ENCODE assay signal across 3 worm cellular contexts in the genomic region with DNA sequence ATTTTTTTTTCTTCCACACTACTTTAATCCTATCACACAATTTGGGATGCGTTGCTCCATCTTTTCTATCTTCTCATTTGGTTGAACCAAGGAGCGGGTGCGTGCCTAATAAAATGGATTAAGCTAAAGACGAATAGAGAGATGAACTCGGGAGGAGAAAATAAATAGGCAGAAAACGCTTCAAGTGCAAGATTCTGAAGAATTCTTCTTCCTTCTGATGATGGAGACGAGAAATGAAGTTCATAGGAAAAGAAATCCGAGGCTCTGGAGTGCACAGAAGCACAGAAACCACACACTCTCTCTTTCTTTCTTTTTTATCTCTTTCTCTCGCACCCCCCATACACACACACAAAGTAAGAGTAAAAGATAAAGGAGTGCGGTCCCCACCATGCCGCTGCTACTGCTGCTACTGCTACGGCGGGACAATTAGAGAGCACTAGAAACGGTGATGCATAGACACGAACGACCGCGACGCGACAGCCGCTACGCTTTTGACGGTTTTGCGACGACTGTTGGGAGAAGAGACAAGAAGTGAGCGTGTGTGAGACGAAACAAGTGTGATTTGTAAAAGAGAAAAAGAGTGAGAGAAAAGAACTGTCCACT.
TF ChIP-seq lines count a peak whose summit lies in the region.

No protein-coding gene starts in this region.

TF ChIP-seq in whole organism, L1 larva, 84 proteins besides CTCF, POLR2A, EP300 and RAD21 (continued from another document):
- TF ChIP-seq nhr-28 (tag; optimal IDR thresholded peaks at IDR 0.05; lab: Kevin White, UChicago) (no peak), ceh-82 (tag; optimal IDR thresholded peaks at IDR 0.05; lab: Kevin White, UChicago) (peak; percentile 35 to 86 (median 66)), snu-23 (GFP tag; optimal IDR thresholded peaks at IDR 0.05; lab: Kevin White, UChicago) (peak; percentile 88), tbx-2 (tag; optimal IDR thresholded peaks at IDR 0.05; lab: Kevin White, UChicago) (peak; percentile 73), C16A3.4 (tag; optimal IDR thresholded peaks at IDR 0.05; lab: Kevin White, UChicago) (peak; percentile 76), dpl-1 (GFP tag; optimal IDR thresholded peaks at IDR 0.05; lab: Kevin White, UChicago) (peak; percentile 34 to 61 (median 48)), nhr-12 (tag; optimal IDR thresholded peaks at IDR 0.05; lab: Kevin White, UChicago) (no peak), ztf-4 (tag; optimal IDR thresholded peaks at IDR 0.05; lab: Kevin White, UChicago) (peak; percentile 22), isw-1 (GFP tag; IDR thresholded peaks at IDR 0.05; lab: Robert Waterston, UW) (no peak; the same call in 1 of the 2 replicates), nhr-19 (GFP tag; conservative IDR thresholded peaks at IDR 0.05; lab: Robert Waterston, UW) (peak; percentile 65), mef-2 (tag; optimal IDR thresholded peaks at IDR 0.05; lab: Kevin White, UChicago) (peak; percentile 9), fkh-8 (tag; optimal IDR thresholded peaks at IDR 0.05; lab: Kevin White, UChicago) (peak; percentile 29), lsy-2 (tag; optimal IDR thresholded peaks at IDR 0.05; lab: Kevin White, UChicago) (peak; percentile 60 to 85), ceh-8 (GFP tag; optimal IDR thresholded peaks at IDR 0.05; lab: Kevin White, UChicago) (no peak), nhr-20 (tag; optimal IDR thresholded peaks at IDR 0.05; lab: Kevin White, UChicago) (peak; percentile 85), skn-1 (tag; optimal IDR thresholded peaks at IDR 0.05; lab: Kevin White, UChicago) (peak; percentile 60), lin-35 (GFP tag; optimal IDR thresholded peaks at IDR 0.05; lab: Kevin White, UChicago) (peak; percentile 57 to 82), nhr-11 (tag; optimal IDR thresholded peaks at IDR 0.05; lab: Kevin White, UChicago) (no peak), fkh-10 (GFP tag; optimal IDR thresholded peaks at IDR 0.05; lab: Kevin White, UChicago) (peak; percentile 61), nhr-47 (tag; optimal IDR thresholded peaks at IDR 0.05; lab: Kevin White, UChicago) (peak; percentile 65), lin-13 (GFP tag; optimal IDR thresholded peaks at IDR 0.05; lab: Kevin White, UChicago) (peak; percentile 71), rnt-1 (tag; optimal IDR thresholded peaks at IDR 0.05; lab: Kevin White, UChicago) (peak; percentile 80), mdl-1 (tag; optimal IDR thresholded peaks at IDR 0.05; lab: Kevin White, UChicago) (peak in 1 of 2 experiments; percentile 80), zag-1 (tag; optimal IDR thresholded peaks at IDR 0.05; lab: Kevin White, UChicago) (no peak), swsn-7 (tag; optimal IDR thresholded peaks at IDR 0.05; lab: Kevin White, UChicago) (peak; percentile 74), fos-1 (tag; optimal IDR thresholded peaks at IDR 0.05; lab: Kevin White, UChicago) (no peak), C34B4.2 (tag; optimal IDR thresholded peaks at IDR 0.05; lab: Kevin White, UChicago) (no peak), irx-1 (tag; optimal IDR thresholded peaks at IDR 0.05; lab: Kevin White, UChicago) (peak; percentile 25), hpl-2 (GFP tag; optimal IDR thresholded peaks at IDR 0.05; lab: Kevin White, UChicago) (no peak), lin-14 (GFP tag; optimal IDR thresholded peaks at IDR 0.05; lab: Kevin White, UChicago) (peak; percentile 95), efl-1 (optimal IDR thresholded peaks at IDR 0.05; lab: Kevin White, UChicago) (peak; percentile 63 to 70), efl-1 (GFP tag; optimal IDR thresholded peaks at IDR 0.05 in 1 of 2; lab: Kevin White, UChicago) (peak; percentile 26 to 70), elt-3 (tag; optimal IDR thresholded peaks at IDR 0.05; lab: Kevin White, UChicago) (peak in 5 of 6 experiments; percentile 2 to 84 (median 31)), pag-3 (tag; optimal IDR thresholded peaks at IDR 0.05; lab: Kevin White, UChicago; ENCODE audit: borderline replicate concordance, insufficient read depth) (no peak), lir-3 (tag; optimal IDR thresholded peaks at IDR 0.05; lab: Kevin White, UChicago; ENCODE audit: poor library complexity) (peak; percentile 20), jun-1 (tag; optimal IDR thresholded peaks at IDR 0.05; lab: Kevin White, UChicago) (peak; percentile 42), egl-13 (tag; optimal IDR thresholded peaks at IDR 0.05; lab: Kevin White, UChicago) (peak; percentile 62), nhr-71 (tag; optimal IDR thresholded peaks at IDR 0.05; lab: Kevin White, UChicago) (peak; percentile 87), nhr-84 (tag; optimal IDR thresholded peaks at IDR 0.05; lab: Kevin White, UChicago) (no peak)

TF ChIP-seq in whole organism, L3 larva, 47 proteins besides CTCF, POLR2A, EP300 and RAD21 (continued from another document):
- TF ChIP-seq ama-1 (optimal IDR thresholded peaks at IDR 0.05; lab: Kevin White, UChicago) (peak; percentile 47), nhr-77 (tag; optimal IDR thresholded peaks at IDR 0.05; lab: Kevin White, UChicago) (no peak), R02D3.7 (tag; optimal IDR thresholded peaks at IDR 0.05; lab: Kevin White, UChicago) (no peak), egl-5 (tag; optimal IDR thresholded peaks at IDR 0.05; lab: Kevin White, UChicago) (no peak), nhr-23 (tag; optimal IDR thresholded peaks at IDR 0.05; lab: Kevin White, UChicago) (peak; percentile 75), jun-1 (tag; optimal IDR thresholded peaks at IDR 0.05; lab: Kevin White, UChicago) (peak; percentile 78), elt-3 (tag; optimal IDR thresholded peaks at IDR 0.05; lab: Kevin White, UChicago) (peak in 2 of 3 experiments; percentile 51 to 61), lin-15B (tag; optimal IDR thresholded peaks at IDR 0.05; lab: Kevin White, UChicago) (peak; percentile 62), hmg-11 (tag; optimal IDR thresholded peaks at IDR 0.05; lab: Kevin White, UChicago) (peak; percentile 64), ceh-16 (tag; optimal IDR thresholded peaks at IDR 0.05; lab: Kevin White, UChicago) (no peak), elt-1 (tag; optimal IDR thresholded peaks at IDR 0.05; lab: Kevin White, UChicago) (peak; percentile 22), ceh-9 (tag; optimal IDR thresholded peaks at IDR 0.05; lab: Kevin White, UChicago) (no peak), egl-27 (tag; optimal IDR thresholded peaks at IDR 0.05; lab: Kevin White, UChicago) (peak; percentile 26), nhr-43 (tag; optimal IDR thresholded peaks at IDR 0.05; lab: Kevin White, UChicago; ENCODE audit: poor library complexity, severe bottlenecking) (no peak), nfya-1 (tag; optimal IDR thresholded peaks at IDR 0.05; lab: Kevin White, UChicago; ENCODE audit: insufficient read depth) (peak; percentile 84), aly-2 (tag; optimal IDR thresholded peaks at IDR 0.05; lab: Kevin White, UChicago) (no peak), elt-2 (tag; optimal IDR thresholded peaks at IDR 0.05; lab: Kevin White, UChicago) (peak; percentile 96), unc-62 (GFP tag; optimal IDR thresholded peaks at IDR 0.05; lab: Kevin White, UChicago) (peak; percentile 33), ceh-28 (tag; optimal IDR thresholded peaks at IDR 0.05; lab: Kevin White, UChicago) (peak; percentile 51), fos-1 (tag; optimal IDR thresholded peaks at IDR 0.05; lab: Kevin White, UChicago) (peak; percentile 1)

TF ChIP-seq in whole organism, young adult, 124 proteins besides CTCF, POLR2A, EP300 and RAD21 (continued from another document):
- TF ChIP-seq T07F8.4 (tag; optimal IDR thresholded peaks at IDR 0.05; lab: Kevin White, UChicago) (no peak), lsy-27 (tag; optimal IDR thresholded peaks at IDR 0.05; lab: Kevin White, UChicago; ENCODE audit: borderline replicate concordance, insufficient read depth) (no peak), him-1 (tag; optimal IDR thresholded peaks at IDR 0.05; lab: Kevin White, UChicago) (no peak), repo-1 (tag; optimal IDR thresholded peaks at IDR 0.05; lab: Kevin White, UChicago) (peak; percentile 28), let-607 (tag; optimal IDR thresholded peaks at IDR 0.05; lab: Kevin White, UChicago) (peak in 1 of 2 experiments; percentile 53), F10E7.11 (tag; optimal IDR thresholded peaks at IDR 0.05; lab: Kevin White, UChicago) (no peak), nhr-27 (tag; optimal IDR thresholded peaks at IDR 0.05; lab: Kevin White, UChicago) (no peak), hmg-1.2 (GFP tag; IDR thresholded peaks at IDR 0.05; lab: Robert Waterston, UW) (peak; percentile 90), tbp1 (GFP tag; optimal IDR thresholded peaks at IDR 0.05; lab: Kevin White, UChicago) (peak; percentile 50), ztf-22 (GFP tag; optimal IDR thresholded peaks at IDR 0.05; lab: Kevin White, UChicago) (peak; percentile 79), efl-1 (GFP tag; optimal IDR thresholded peaks at IDR 0.05; lab: Kevin White, UChicago) (no peak), pha-4 (tag; optimal IDR thresholded peaks at IDR 0.05; lab: Kevin White, UChicago) (no peak), dpl-1 (GFP tag; optimal IDR thresholded peaks at IDR 0.05; lab: Kevin White, UChicago) (no peak), C06A6.2 (GFP tag; conservative IDR thresholded peaks at IDR 0.05; lab: Robert Waterston, UW) (no peak), ceh-27 (GFP tag; optimal IDR thresholded peaks at IDR 0.05; lab: Kevin White, UChicago) (peak; percentile 32), lin-54 (GFP tag; optimal IDR thresholded peaks at IDR 0.05; lab: Kevin White, UChicago) (peak; percentile 34), lin-26 (GFP tag; IDR thresholded peaks at IDR 0.05; lab: Robert Waterston, UW) (peak; percentile 53; the same call in 1 of the 2 replicates), F55B11.4 (tag; optimal IDR thresholded peaks at IDR 0.05; lab: Kevin White, UChicago; ENCODE audit: borderline replicate concordance, insufficient read depth) (no peak), snpc-4 (GFP tag; optimal IDR thresholded peaks at IDR 0.05; lab: Kevin White, UChicago) (no peak), snpc-4 (tag; optimal IDR thresholded peaks at IDR 0.05; lab: Kevin White, UChicago) (peak in 3 of 4 experiments; percentile 15 to 43 (median 25)), ztf-28 (GFP tag; IDR thresholded peaks at IDR 0.05; lab: Robert Waterston, UW) (no peak), dox-1 (GFP tag; IDR thresholded peaks at IDR 0.05; lab: Robert Waterston, UW) (peak; percentile 83), mcd-1 (GFP tag; IDR thresholded peaks at IDR 0.05; lab: Robert Waterston, UW) (peak; percentile 66), F52B5.7 (tag; optimal IDR thresholded peaks at IDR 0.05; lab: Kevin White, UChicago) (no peak), nhr-80 (tag; optimal IDR thresholded peaks at IDR 0.05; lab: Kevin White, UChicago) (peak; percentile 98), B0336.3 (GFP tag; IDR thresholded peaks at IDR 0.05; lab: Robert Waterston, UW) (peak; percentile 86), die-1 (tag; optimal IDR thresholded peaks at IDR 0.05; lab: Kevin White, UChicago) (no peak), hlh-26 (GFP tag; conservative IDR thresholded peaks at IDR 0.05; lab: Robert Waterston, UW) (no peak), snpc-1.3 (tag; optimal IDR thresholded peaks at IDR 0.05; lab: Kevin White, UChicago; ENCODE audit: insufficient read depth) (no peak), pbrm-1 (GFP tag; IDR thresholded peaks at IDR 0.05; lab: Robert Waterston, UW) (peak; percentile 42; the same call in 1 of the 2 replicates), F22D6.2 (tag; optimal IDR thresholded peaks at IDR 0.05; lab: Kevin White, UChicago) (no peak), ztf-25 (GFP tag; IDR thresholded peaks at IDR 0.05; lab: Robert Waterston, UW) (no peak), tbx-9 (tag; optimal IDR thresholded peaks at IDR 0.05; lab: Kevin White, UChicago; ENCODE audit: borderline replicate concordance) (no peak), Y56A3A.18 (GFP tag; IDR thresholded peaks at IDR 0.05; lab: Robert Waterston, UW) (peak; percentile 45; the same call in 1 of the 2 replicates), ZK185.1 (tag; optimal IDR thresholded peaks at IDR 0.05; lab: Kevin White, UChicago; ENCODE audit: poor library complexity, severe bottlenecking) (peak; percentile 53), K12H6.12 (tag; optimal IDR thresholded peaks at IDR 0.05; lab: Kevin White, UChicago) (peak; percentile 66), ets-4 (GFP tag; optimal IDR thresholded peaks at IDR 0.05; lab: Kevin White, UChicago) (peak; percentile 89), Y95B8A.8 (GFP tag; IDR thresholded peaks at IDR 0.05; lab: Robert Waterston, UW) (no peak), nhr-90 (tag; optimal IDR thresholded peaks at IDR 0.05; lab: Kevin White, UChicago) (peak; percentile 69), rec-8 (tag; optimal IDR thresholded peaks at IDR 0.05; lab: Kevin White, UChicago) (no peak), F37B4.10 (GFP tag; IDR thresholded peaks at IDR 0.05; lab: Robert Waterston, UW) (no peak)
